Fruit fly (Drosophila melanogaster): Measurements from ENCODE around the gene Vps15.

Gene Vps15

DNA sequence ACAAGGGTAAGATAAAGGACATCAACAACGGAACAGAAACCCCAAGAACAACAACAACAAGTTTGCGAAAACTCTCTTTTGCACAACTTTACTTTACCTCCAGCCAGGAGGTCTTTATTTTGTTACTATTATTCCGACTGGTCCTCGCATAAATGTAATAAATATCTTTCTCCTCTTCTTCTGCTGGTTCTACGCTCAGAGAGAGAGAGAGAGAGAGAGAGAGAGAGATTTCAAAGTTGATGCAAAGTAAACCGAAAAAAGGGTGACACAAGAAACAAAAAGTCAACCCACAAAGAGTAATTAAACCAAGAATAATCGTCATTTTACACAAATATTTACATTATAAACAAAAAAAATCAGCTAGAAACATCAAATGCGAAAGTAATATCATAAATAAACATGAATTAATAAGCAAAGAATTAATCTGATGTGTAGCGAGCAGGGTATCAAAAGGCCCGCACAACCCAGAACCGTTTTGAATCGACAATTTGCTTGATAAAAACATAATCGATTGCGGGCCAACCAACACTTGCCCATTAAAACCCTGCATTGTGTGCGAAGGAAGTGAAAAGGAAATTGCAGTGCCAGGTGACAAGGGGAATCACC is 15.6 kb downstream of the Vps15 start:
- TF ChIP-seq CG4424 (GFP tag; optimal IDR thresholded peaks at IDR 0.05): peak; percentile 2
- TF ChIP-seq grau (tag; optimal IDR thresholded peaks at IDR 0.05): peak; percentile 4
- TF ChIP-seq CG7556 (GFP tag; optimal IDR thresholded peaks at IDR 0.05): peak; percentile 2
- TF ChIP-seq pan (optimal IDR thresholded peaks at IDR 0.05): no peak
- peak in 1 of 2 experiments; percentile 28 for TF ChIP-seq pan (GFP tag; optimal IDR thresholded peaks at IDR 0.05 in 1 of 2, IDR thresholded peaks at IDR 0.05 in 1 of 2)
- no peak for TF ChIP-seq ttk (GFP tag; IDR thresholded peaks at IDR 0.05)
- no peak for TF ChIP-seq CG15696 (tag; optimal IDR thresholded peaks at IDR 0.05)
- no peak for TF ChIP-seq Spps (tag; optimal IDR thresholded peaks at IDR 0.05)
- peak; percentile 2 for TF ChIP-seq pum (GFP tag; optimal IDR thresholded peaks at IDR 0.05)
- peak; percentile 2 for TF ChIP-seq Nf-YB (GFP tag; optimal IDR thresholded peaks at IDR 0.05)
- peak; percentile 24 for TF ChIP-seq Hsf (GFP tag; optimal IDR thresholded peaks at IDR 0.05)
- TF ChIP-seq Hr39 (optimal IDR thresholded peaks at IDR 0.05): no peak
- peak; percentile 24 to 27 for TF ChIP-seq chif (GFP tag; optimal IDR thresholded peaks at IDR 0.05)
- TF ChIP-seq CG6689 (GFP tag; IDR thresholded peaks at IDR 0.05): 0 out of 2 replicates have a peak, but pooled peaks have one; percentile 36
- peak; percentile 0 for TF ChIP-seq gsb-n (tag; optimal IDR thresholded peaks at IDR 0.05)
- TF ChIP-seq bsh (GFP tag; optimal IDR thresholded peaks at IDR 0.05): peak in 1 of 2 experiments; percentile 43
- peak; percentile 5 for TF ChIP-seq tin (GFP tag; optimal IDR thresholded peaks at IDR 0.05)
- no peak for TF ChIP-seq wek (GFP tag; optimal IDR thresholded peaks at IDR 0.05)
- no peak for TF ChIP-seq dm (GFP tag; optimal IDR thresholded peaks at IDR 0.05)
- peak; percentile 19 for TF ChIP-seq CG7839 (tag; optimal IDR thresholded peaks at IDR 0.05)
- TF ChIP-seq Meics (GFP tag; optimal IDR thresholded peaks at IDR 0.05): peak; percentile 14
- TF ChIP-seq sens (GFP tag): peak; percentile 81
- TF ChIP-seq CG10209 (GFP tag; optimal IDR thresholded peaks at IDR 0.05): no peak
- TF ChIP-seq gcm (GFP tag; optimal IDR thresholded peaks at IDR 0.05): peak; percentile 55
- TF ChIP-seq Drgx (GFP tag; IDR thresholded peaks at IDR 0.05): peak; percentile 37
- TF ChIP-seq bab2 (GFP tag; optimal IDR thresholded peaks at IDR 0.05): peak; percentile 16
- TF ChIP-seq phol (tag; optimal IDR thresholded peaks at IDR 0.05): peak; percentile 22
- TF ChIP-seq CG12155 (GFP tag; optimal IDR thresholded peaks at IDR 0.05): peak; percentile 2
- TF ChIP-seq CG2712 (tag; optimal IDR thresholded peaks at IDR 0.05): peak; percentile 22
- peak; percentile 24 for TF ChIP-seq CG17359 (tag; optimal IDR thresholded peaks at IDR 0.05)
- TF ChIP-seq CG3281 (GFP tag; optimal IDR thresholded peaks at IDR 0.05): peak; percentile 11
- peak; percentile 1 for TF ChIP-seq nmo (GFP tag; optimal IDR thresholded peaks at IDR 0.05)
- TF ChIP-seq PHDP (tag; optimal IDR thresholded peaks at IDR 0.05): peak; percentile 29
- TF ChIP-seq kah (GFP tag; optimal IDR thresholded peaks at IDR 0.05): no peak
- no peak for TF ChIP-seq CG10366 (GFP tag; IDR thresholded peaks at IDR 0.05)
- TF ChIP-seq Sox102F (GFP tag; optimal IDR thresholded peaks at IDR 0.05): peak; percentile 36
- TF ChIP-seq Oli (tag; optimal IDR thresholded peaks at IDR 0.05): peak; percentile 27
- no peak for TF ChIP-seq corto (GFP tag; optimal IDR thresholded peaks at IDR 0.05)
- peak; percentile 41 for TF ChIP-seq lab (GFP tag; optimal IDR thresholded peaks at IDR 0.05)
- no peak for TF ChIP-seq zen2 (GFP tag; IDR thresholded peaks at IDR 0.05; ENCODE audit: partially characterized antibody)
- peak; percentile 56 for TF ChIP-seq Med (GFP tag)
- TF ChIP-seq Blimp-1 (GFP tag; optimal IDR thresholded peaks at IDR 0.05): peak; percentile 46
- TF ChIP-seq CG6813 (GFP tag; optimal IDR thresholded peaks at IDR 0.05): peak; percentile 20
- TF ChIP-seq CG31441 (GFP tag; IDR thresholded peaks at IDR 0.05): no peak
- TF ChIP-seq CG17385 (GFP tag; optimal IDR thresholded peaks at IDR 0.05): peak; percentile 69
- TF ChIP-seq CG2678 (tag; optimal IDR thresholded peaks at IDR 0.05): peak; percentile 35
- TF ChIP-seq dmrt11E (tag; optimal IDR thresholded peaks at IDR 0.05): peak; percentile 37
- TF ChIP-seq lilli (GFP tag; optimal IDR thresholded peaks at IDR 0.05): peak; percentile 12
- no peak for TF ChIP-seq her (GFP tag; optimal IDR thresholded peaks at IDR 0.05)
- TF ChIP-seq CG16863 (GFP tag; optimal IDR thresholded peaks at IDR 0.05): peak; percentile 16

Measured in whole organism, embryonic.